Fruit fly (Drosophila melanogaster) whole organism: ENCODE results near the gene Cyp9f2.

Experiments used
- CG8478 ChIP-seq: fragments of >200 bp; optimal IDR thresholded peaks from 2 replicates; lab custom pipeline; 2018; ENCODE audit warnings: inconsistent platforms
- Dll ChIP-seq: fragments of >200 bp; optimal IDR thresholded peaks from 2 replicates; lab custom pipeline; 2017
- EcR ChIP-seq, 2 experiments: fragments of >200 bp; optimal IDR thresholded peaks; 2 replicates each; lab custom pipeline; 2017; ENCODE audit warnings: missing biosample characterization in 2 of 2, missing genetic modification characterization in 2 of 2, missing genetic modification reagents in 2 of 2
- pan ChIP-seq: fragments of >200 bp; optimal IDR thresholded peaks from 2 replicates; lab custom pipeline; 2017
- psq ChIP-seq: fragments of >200 bp; optimal IDR thresholded peaks from 2 replicates; lab custom pipeline; 2017
- usp ChIP-seq: fragments of >200 bp; optimal IDR thresholded peaks from 2 replicates; lab custom pipeline; 2017; ENCODE audit warnings: missing biosample characterization, missing genetic modification characterization, mixed read lengths

dm6 chr3R:12371671-12372070 lies 34.2 kb downstream of the Cyp9f2 start, which contains the start of gene GstD2:
- TF ChIP-seq pan (lab: Kevin White, UChicago) (no peak), psq (lab: Kevin White, UChicago) (no peak), Dll (lab: Kevin White, UChicago) (no peak), usp (GFP tag; lab: Kevin White, UChicago) (no peak), CG8478 (lab: Kevin White, UChicago) (no peak), EcR (GFP tag; optimal IDR thresholded peaks at IDR 0.05; lab: Kevin White, UChicago) (no peak)
